Fruit fly (Drosophila melanogaster) whole organism, wandering third instar larva: ENCODE data around the gene CG18622.

Source experiments
- Dfd ChIP-seq: fragments of >200 bp; optimal IDR thresholded peaks from 2 replicates; lab custom pipeline; 2017; ENCODE audit warnings: missing biosample characterization, missing genetic modification characterization
- Hnf4 ChIP-seq: fragments of 200-800 bp; sonication (Bioruptor generic); optimal IDR thresholded peaks from 2 replicates; lab custom pipeline; 2016; ENCODE audit warnings: missing biosample characterization, mild to moderate bottlenecking, missing genetic modification characterization
- Mio ChIP-seq: sonication (Bioruptor generic); optimal IDR thresholded peaks from 2 replicates; lab custom pipeline; 2016; ENCODE audit warnings: missing biosample characterization, missing genetic modification characterization
- Myc ChIP-seq: fragments of >200 bp; optimal IDR thresholded peaks from 2 replicates; lab custom pipeline; 2017
- Sp1 ChIP-seq: fragments of 200-800 bp; sonication (Bioruptor generic); optimal IDR thresholded peaks from 3 replicates; lab custom pipeline; 2019; ENCODE audit warnings: missing biosample characterization, mild to moderate bottlenecking, missing genetic modification characterization, moderate library complexity
- dl ChIP-seq, 2 experiments: fragments of 175-275, 200-275 bp in 1 of 2; fragments of 200-275 bp in 1 of 2; sonication (Bioruptor generic); optimal IDR thresholded peaks; lab custom pipeline; 2018; ENCODE audit warnings: mild to moderate bottlenecking in 2 of 2, missing biosample characterization in 2 of 2, missing genetic modification characterization in 2 of 2, moderate library complexity in 2 of 2; ENCODE audit not compliant: partially characterized antibody in 2 of 2, insufficient read depth in 1 of 2
- dmrt93B ChIP-seq: fragments of 200-800 bp; sonication (Bioruptor generic); optimal IDR thresholded peaks from 2 replicates; lab custom pipeline; 2018; ENCODE audit warnings: missing biosample characterization, mild to moderate bottlenecking, missing genetic modification characterization
- pan ChIP-seq: fragments of >200 bp; optimal IDR thresholded peaks from 2 replicates; lab custom pipeline; 2017
- woc ChIP-seq: sonication (Bioruptor generic); optimal IDR thresholded peaks from 2 replicates; lab custom pipeline; 2016; ENCODE audit warnings: missing biosample characterization, mild to moderate bottlenecking, missing genetic modification characterization

DNA sequence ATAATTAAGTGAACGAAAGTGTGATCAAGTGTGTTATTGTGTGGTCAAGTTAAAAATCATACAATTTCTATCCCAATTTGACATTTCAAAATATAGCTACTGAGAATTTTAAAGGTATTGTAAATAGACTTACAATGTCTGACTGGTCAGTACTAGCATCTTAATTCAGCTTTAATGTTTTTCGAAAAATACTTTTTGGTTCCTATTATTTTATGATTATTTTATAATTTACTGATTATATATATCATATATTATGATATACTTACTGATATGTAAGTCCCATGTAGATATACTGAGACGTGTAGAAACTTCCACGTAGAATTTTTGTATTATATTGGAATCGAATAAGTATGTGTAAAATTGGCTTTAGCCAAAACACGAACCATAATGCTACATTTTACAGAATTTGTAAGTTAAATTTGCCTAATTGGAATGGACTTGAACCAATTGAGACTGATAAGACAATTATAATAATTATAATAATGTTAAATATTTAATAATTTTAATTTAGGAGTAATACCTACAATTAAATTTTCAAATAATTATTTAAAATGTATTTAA, 9.7 kb downstream of the CG18622 start, which contains the start of gene Actn3:
- no peak for TF ChIP-seq dmrt93B (GFP tag; lab: Kevin White, UChicago)
- TF ChIP-seq woc (GFP tag; lab: Kevin White, UChicago): no peak
- no peak for TF ChIP-seq Hnf4 (GFP tag; lab: Kevin White, UChicago)
- TF ChIP-seq Myc (lab: Kevin White, UChicago): peak; percentile 21
- TF ChIP-seq Mio (GFP tag; lab: Kevin White, UChicago): no peak
- TF ChIP-seq dl (GFP tag; optimal IDR thresholded peaks at IDR 0.05; lab: Kevin White, UChicago; ENCODE audit: insufficient read depth in 1 of 2, partially characterized antibody in 2 of 2): no peak
- no peak for TF ChIP-seq Sp1 (GFP tag; lab: Kevin White, UChicago)
- TF ChIP-seq pan (lab: Kevin White, UChicago): no peak
- TF ChIP-seq Dfd (GFP tag; lab: Kevin White, UChicago): no peak
